Worm (Caenorhabditis elegans) whole organism, midembryonic: ENCODE measurements around the gene rpn-12.

ENCODE experiments used
- cog-1 ChIP-seq: sonication (generic microtip); optimal IDR thresholded peaks from 2 replicates; lab custom pipeline; 2016; ENCODE audit warnings: missing genetic modification characterization, missing compliant biosample characterization
- ref-1 ChIP-seq: fragments of 200-800 bp; sonication (Bioruptor generic); conservative IDR thresholded peaks from 2 replicates; pipeline ENCODE4 v1.3.6; 2022; ENCODE audit warnings: missing genetic modification reagents, missing genetic modification characterization, missing compliant biosample characterization

- TF ChIP-seq cog-1 (tag; lab: Kevin White, UChicago) (peak; percentile 31), ref-1 (no peak)
Observed at ce11 chrII:11635745-11636161, 17.2 kb upstream of the rpn-12 start.
